Worm (Caenorhabditis elegans): Measurements from ENCODE around the gene str-33.

DNA sequence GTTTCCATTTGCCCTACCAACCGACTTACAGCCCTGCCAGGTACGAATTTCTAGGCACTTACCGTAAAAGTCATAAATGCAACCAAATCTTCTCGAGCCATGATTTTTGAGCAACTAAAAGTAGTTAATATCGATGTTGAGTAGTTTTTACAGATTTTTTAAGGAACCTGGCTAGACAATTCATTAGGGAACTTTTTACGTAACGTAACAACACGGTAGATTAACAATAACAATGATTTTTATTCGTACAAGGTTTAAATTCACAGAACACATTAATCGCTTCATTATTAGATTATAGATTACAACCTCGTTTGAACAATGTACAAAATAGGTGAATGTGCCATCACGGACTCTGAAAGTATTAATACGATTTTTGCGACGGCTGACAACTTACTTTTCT is 24.7 kb downstream of the str-33 start, which contains the start of gene srx-26:
- no peak for TF ChIP-seq blmp-1 (tag; optimal IDR thresholded peaks at IDR 0.05)
- no peak for TF ChIP-seq elt-3 (tag; optimal IDR thresholded peaks at IDR 0.05)
- TF ChIP-seq mab-9 (GFP tag; IDR thresholded peaks at IDR 0.05), result no peak
- TF ChIP-seq pqm-1 (tag; optimal IDR thresholded peaks at IDR 0.05), result no peak
- no peak for TF ChIP-seq zag-1 (tag; optimal IDR thresholded peaks at IDR 0.05)
- TF ChIP-seq fkh-10 (GFP tag; optimal IDR thresholded peaks at IDR 0.05), result no peak
- TF ChIP-seq aly-2 (tag; optimal IDR thresholded peaks at IDR 0.05), result no peak
- TF ChIP-seq tlp-1 (tag; optimal IDR thresholded peaks at IDR 0.05), result no peak

Data from whole organism, L1 larva.